Worm (Caenorhabditis elegans): ENCODE data around the gene grl-31.

DNA sequence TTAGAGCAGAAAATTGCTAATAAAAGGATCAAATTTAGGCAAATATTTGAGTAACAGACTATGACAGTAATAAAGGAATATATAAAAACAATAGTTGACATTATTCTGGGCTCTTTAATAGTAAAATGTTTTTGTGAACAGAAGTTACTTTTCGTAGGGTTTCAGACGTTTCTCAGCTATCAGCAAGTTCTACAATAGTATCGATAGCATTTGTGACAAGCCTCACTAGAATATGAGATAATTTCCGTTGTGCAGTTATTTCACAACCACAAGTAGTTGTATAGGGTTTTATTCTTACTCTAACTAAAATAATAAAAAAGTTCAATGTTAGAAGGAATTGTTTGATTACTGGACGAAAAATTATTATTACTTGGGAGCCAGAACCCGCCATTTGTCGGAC, 11.1 kb downstream of the grl-31 start, which contains the start of gene srbc-68:
- no peak for TF ChIP-seq him-1 (tag; optimal IDR thresholded peaks at IDR 0.05)
- TF ChIP-seq dao-5 (tag; optimal IDR thresholded peaks at IDR 0.05), result no peak
- no peak for TF ChIP-seq W03F9.2 (tag; optimal IDR thresholded peaks at IDR 0.05)
